Worm (Caenorhabditis elegans): ENCODE measurements around the gene F52D10.2.

ce11 chrX:11572205-11572604, 19.3 kb downstream of the F52D10.2 start, which contains the start of gene frm-3:
- no peak for TF ChIP-seq efl-1 (GFP tag; optimal IDR thresholded peaks at IDR 0.05)
- TF ChIP-seq pbrm-1 (GFP tag; IDR thresholded peaks at IDR 0.05), result no peak
- TF ChIP-seq ama-1 (optimal IDR thresholded peaks at IDR 0.05), result no peak
- no peak for TF ChIP-seq ama-1 (GFP tag; optimal IDR thresholded peaks at IDR 0.05)
- TF ChIP-seq K12H6.12 (tag; optimal IDR thresholded peaks at IDR 0.05), result no peak
- TF ChIP-seq unc-62 (GFP tag; optimal IDR thresholded peaks at IDR 0.05), result no peak
- no peak for TF ChIP-seq K11D2.4 (GFP tag; IDR thresholded peaks at IDR 0.05)
- no peak for TF ChIP-seq lin-40 (tag; optimal IDR thresholded peaks at IDR 0.05)
- no peak for TF ChIP-seq lin-35 (GFP tag; optimal IDR thresholded peaks at IDR 0.05)
- no peak for TF ChIP-seq rec-8 (tag; optimal IDR thresholded peaks at IDR 0.05)
